Fruit fly (Drosophila melanogaster): ENCODE measurements around the gene CG10347.

Gene CG10347

DNA sequence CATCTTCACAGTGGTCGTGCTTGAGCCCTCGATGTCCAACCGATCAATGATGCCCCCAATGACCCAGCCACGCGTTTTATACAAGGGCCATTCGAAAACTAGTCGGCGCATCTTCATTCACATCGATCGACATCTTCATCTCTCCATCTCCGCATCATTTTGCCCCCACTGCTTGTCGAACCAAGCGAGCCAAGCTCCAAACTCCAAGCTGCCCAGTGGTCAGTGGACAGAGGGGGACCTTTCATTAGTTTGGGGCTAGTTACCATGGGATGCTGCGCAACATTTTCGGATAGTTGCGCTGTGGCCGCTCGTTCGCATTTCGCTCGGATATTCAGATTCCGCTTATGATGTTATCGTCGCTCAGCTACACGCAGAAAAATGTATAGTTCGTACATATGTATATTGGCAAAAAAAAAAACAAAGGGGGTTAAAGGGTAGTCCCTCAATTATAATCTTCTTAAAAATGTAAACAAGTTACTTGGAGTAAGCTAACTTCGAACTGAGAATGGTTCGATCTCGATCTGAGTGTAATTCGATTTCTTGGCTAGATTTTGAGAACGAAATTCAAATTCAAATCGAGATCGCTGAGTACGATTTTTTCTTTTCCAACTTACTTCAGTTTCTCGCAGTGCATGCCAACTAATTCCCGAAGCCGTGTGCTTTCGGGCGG is 8.5 kb downstream of the CG10347 start, which contains the start of gene CG15740:
TSS of gene CG15740 (minus strand) at position 51 of the 670 bp plus-strand sequence.
- TF ChIP-seq CG8478 (optimal IDR thresholded peaks at IDR 0.05) (no peak), psq (optimal IDR thresholded peaks at IDR 0.05) (no peak), pan (optimal IDR thresholded peaks at IDR 0.05) (no peak), Dll (optimal IDR thresholded peaks at IDR 0.05) (no peak), usp (GFP tag; optimal IDR thresholded peaks at IDR 0.05) (no peak), EcR (GFP tag; optimal IDR thresholded peaks at IDR 0.05) (no peak)

DNA sequence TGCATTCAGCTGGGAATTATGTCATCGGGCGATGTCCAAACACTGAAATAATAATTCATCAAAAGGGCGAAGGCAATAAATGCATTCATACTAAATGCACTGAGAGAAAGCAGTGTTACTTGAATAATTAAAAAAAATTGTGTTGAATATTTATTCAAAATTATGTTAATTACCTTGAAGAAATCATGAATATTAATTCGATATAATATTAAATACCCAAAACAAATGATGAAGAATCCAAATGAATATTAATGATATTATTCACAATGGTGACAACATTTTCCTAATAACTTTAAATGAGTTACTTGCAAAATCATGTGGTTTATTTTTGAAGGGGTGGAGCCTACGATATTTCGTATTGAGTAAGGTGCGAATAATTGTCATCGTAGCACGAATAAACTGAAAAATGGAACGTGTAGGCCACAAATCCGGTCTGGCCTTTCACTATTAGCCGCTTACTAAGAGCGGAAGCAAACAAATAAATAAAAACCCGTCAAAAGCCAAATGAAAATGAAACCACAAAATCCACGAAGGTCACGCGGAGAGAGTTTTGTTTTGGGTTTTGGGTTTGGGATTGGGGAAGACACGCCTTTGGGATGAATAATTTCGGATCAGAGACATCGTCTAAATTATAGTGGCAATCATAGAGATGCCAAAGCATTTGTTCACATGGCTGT is 12.9 kb downstream of the CG10347 start:
- TF ChIP-seq EcR (GFP tag; optimal IDR thresholded peaks at IDR 0.05) (no peak), usp (GFP tag; optimal IDR thresholded peaks at IDR 0.05) (no peak), pan (optimal IDR thresholded peaks at IDR 0.05) (no peak), Dll (optimal IDR thresholded peaks at IDR 0.05) (no peak), CG8478 (optimal IDR thresholded peaks at IDR 0.05) (no peak), psq (optimal IDR thresholded peaks at IDR 0.05) (no peak)

- TF ChIP-seq CG8478 (optimal IDR thresholded peaks at IDR 0.05): no peak
- no peak for TF ChIP-seq Dll (optimal IDR thresholded peaks at IDR 0.05)
- no peak for TF ChIP-seq EcR (GFP tag; optimal IDR thresholded peaks at IDR 0.05)
- TF ChIP-seq psq (optimal IDR thresholded peaks at IDR 0.05): no peak
- TF ChIP-seq pan (optimal IDR thresholded peaks at IDR 0.05): no peak
- no peak for TF ChIP-seq usp (GFP tag; optimal IDR thresholded peaks at IDR 0.05)
Observed at dm6 chrX:11839308-11839707, 15.4 kb downstream of the CG10347 start, which contains the start of gene Cyp28c1. TSS of gene Cyp28c1 (plus strand) at chrX:11839608.

DNA sequence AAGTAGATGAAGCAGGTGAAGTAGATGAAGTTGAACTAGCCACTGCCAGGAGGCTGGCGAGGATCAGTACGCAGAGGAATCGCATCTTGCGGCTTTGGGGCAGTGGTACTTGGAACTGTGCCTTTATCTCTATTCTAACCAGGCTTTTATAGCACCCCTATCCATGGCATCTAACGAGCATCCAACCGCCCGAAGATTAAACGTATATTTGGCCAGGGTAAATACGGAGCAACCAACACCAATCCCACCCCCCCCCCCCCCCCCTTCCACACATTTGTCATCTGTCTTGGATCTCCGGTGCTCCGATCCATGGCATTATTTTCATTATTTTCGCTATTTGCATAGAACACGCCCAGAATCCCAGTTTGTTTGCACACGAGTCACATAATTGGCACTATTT is 16.8 kb downstream of the CG10347 start, which contains the start of gene CG15741:
TSS of gene CG15741 (minus strand) at position 101 of the 400 bp plus-strand sequence.
- no peak for TF ChIP-seq CG8478 (optimal IDR thresholded peaks at IDR 0.05)
- TF ChIP-seq EcR (GFP tag; optimal IDR thresholded peaks at IDR 0.05): no peak
- TF ChIP-seq usp (GFP tag; optimal IDR thresholded peaks at IDR 0.05): no peak
- no peak for TF ChIP-seq Dll (optimal IDR thresholded peaks at IDR 0.05)
- no peak for TF ChIP-seq pan (optimal IDR thresholded peaks at IDR 0.05)

dm6 chrX:11828336-11829007 is 26.3 kb downstream of the CG10347 start:
- no peak for TF ChIP-seq psq (optimal IDR thresholded peaks at IDR 0.05)
- TF ChIP-seq usp (GFP tag; optimal IDR thresholded peaks at IDR 0.05): no peak
- no peak for TF ChIP-seq CG8478 (optimal IDR thresholded peaks at IDR 0.05)
- TF ChIP-seq Dll (optimal IDR thresholded peaks at IDR 0.05): no peak
- no peak for TF ChIP-seq pan (optimal IDR thresholded peaks at IDR 0.05)
- no peak for TF ChIP-seq EcR (GFP tag; optimal IDR thresholded peaks at IDR 0.05)

DNA sequence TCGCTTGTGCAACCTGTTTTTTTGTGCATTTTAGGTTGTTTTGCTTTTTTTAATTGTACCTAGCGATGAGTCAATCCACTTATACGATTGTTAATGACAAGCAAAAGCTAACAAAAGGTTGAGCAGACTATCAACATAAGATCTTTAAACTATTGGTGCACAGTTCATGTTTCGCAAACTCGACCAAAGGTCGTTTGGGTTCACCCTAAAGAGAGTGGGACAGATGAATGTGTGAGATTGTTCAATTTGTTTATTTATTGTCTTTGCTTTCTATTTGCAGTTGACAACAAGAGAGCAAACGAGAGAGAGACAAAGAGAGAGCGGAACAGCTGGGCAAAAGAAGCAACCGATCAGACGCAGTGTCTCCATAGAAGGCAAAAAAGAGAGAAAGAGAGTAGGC is 31.7 kb downstream of the CG10347 start:
- TF ChIP-seq pan (optimal IDR thresholded peaks at IDR 0.05) (no peak), CG8478 (optimal IDR thresholded peaks at IDR 0.05) (no peak), Dll (optimal IDR thresholded peaks at IDR 0.05) (no peak), psq (optimal IDR thresholded peaks at IDR 0.05) (no peak), usp (GFP tag; optimal IDR thresholded peaks at IDR 0.05) (no peak), EcR (GFP tag; optimal IDR thresholded peaks at IDR 0.05) (no peak)

dm6 chrX:11821946-11822345 is 32.8 kb downstream of the CG10347 start:
- no peak for TF ChIP-seq Dll (optimal IDR thresholded peaks at IDR 0.05)
- TF ChIP-seq pan (optimal IDR thresholded peaks at IDR 0.05): no peak
- no peak for TF ChIP-seq usp (GFP tag; optimal IDR thresholded peaks at IDR 0.05)
- no peak for TF ChIP-seq CG8478 (optimal IDR thresholded peaks at IDR 0.05)
- no peak for TF ChIP-seq psq (optimal IDR thresholded peaks at IDR 0.05)
- TF ChIP-seq EcR (GFP tag; optimal IDR thresholded peaks at IDR 0.05): no peak

- TF ChIP-seq CG8478 (optimal IDR thresholded peaks at IDR 0.05) (no peak), psq (optimal IDR thresholded peaks at IDR 0.05) (no peak), EcR (GFP tag; optimal IDR thresholded peaks at IDR 0.05) (no peak), Dll (optimal IDR thresholded peaks at IDR 0.05) (no peak), usp (GFP tag; optimal IDR thresholded peaks at IDR 0.05) (no peak), pan (optimal IDR thresholded peaks at IDR 0.05) (no peak)
Observed at dm6 chrX:11820284-11821075, 34.3 kb downstream of the CG10347 start.

- TF ChIP-seq CG8478 (optimal IDR thresholded peaks at IDR 0.05): no peak
- TF ChIP-seq psq (optimal IDR thresholded peaks at IDR 0.05): no peak
Observed at dm6 chrX:11819241-11819862, 35.4 kb downstream of the CG10347 start.

DNA sequence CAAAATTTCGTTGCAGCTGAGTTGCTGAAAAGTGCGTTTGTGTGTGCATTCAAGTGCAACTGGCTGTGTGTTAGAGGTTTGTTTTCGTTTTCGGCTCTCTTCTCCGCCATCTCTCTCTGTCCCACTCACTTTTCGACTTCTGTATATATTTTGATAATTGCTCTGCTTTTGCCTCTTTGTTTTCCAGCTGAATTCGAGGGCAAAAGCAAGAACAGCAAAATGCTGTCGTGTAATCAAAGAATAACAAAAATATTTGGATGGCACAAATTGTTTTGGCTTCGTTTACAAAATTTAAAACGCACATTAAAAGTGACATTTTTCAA is 36.0 kb downstream of the CG10347 start:
- no peak for TF ChIP-seq EcR (GFP tag; optimal IDR thresholded peaks at IDR 0.05)
- peak; percentile 9 for TF ChIP-seq Dll (optimal IDR thresholded peaks at IDR 0.05)

DNA sequence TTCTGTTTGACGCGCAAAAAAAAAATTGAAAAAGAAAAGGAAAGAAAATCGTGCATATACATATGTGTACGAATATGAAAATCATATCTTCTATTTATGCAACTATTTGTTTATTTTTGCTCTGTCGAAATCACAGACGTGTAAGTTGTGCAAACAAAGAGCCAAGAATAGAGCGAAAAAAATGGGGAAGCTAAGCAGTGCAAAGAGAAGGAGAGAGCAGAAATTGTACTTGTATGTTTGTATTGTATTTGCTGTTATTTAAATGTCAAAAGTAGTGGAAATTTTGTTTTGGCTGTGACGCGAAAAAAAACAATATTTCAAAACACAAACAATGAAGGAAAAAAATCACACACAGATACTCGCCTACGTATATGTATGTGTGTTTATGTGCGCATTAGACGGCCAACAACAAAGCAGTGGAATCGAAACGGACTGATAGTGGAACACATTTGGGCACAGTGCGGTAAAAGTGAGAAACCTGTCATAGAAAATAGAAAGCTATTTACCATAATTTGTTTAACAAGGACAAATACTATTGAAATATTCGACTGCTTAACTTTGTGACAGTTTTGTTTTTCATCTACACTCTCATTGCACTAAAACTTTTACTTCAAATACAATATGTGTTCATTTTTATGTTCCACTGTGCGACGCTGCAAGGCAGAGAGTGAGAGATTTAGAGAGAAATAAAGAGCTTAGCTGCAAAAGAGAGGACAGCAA is 36.5 kb downstream of the CG10347 start:
- TF ChIP-seq pan (optimal IDR thresholded peaks at IDR 0.05) (no peak), CG8478 (optimal IDR thresholded peaks at IDR 0.05) (no peak), usp (GFP tag; optimal IDR thresholded peaks at IDR 0.05) (no peak), EcR (GFP tag; optimal IDR thresholded peaks at IDR 0.05) (no peak), psq (optimal IDR thresholded peaks at IDR 0.05) (no peak), Dll (optimal IDR thresholded peaks at IDR 0.05) (no peak)
